Worm (Caenorhabditis elegans): Measurements from ENCODE around the gene Y73B6BL.12.

- TF ChIP-seq tbx-37 (GFP tag; conservative IDR thresholded peaks at IDR 0.05) = no peak
- no peak for TF ChIP-seq hmbx-1 (tag; optimal IDR thresholded peaks at IDR 0.05)
- TF ChIP-seq tra-4 (tag; optimal IDR thresholded peaks at IDR 0.05) = no peak
- TF ChIP-seq flt-1 (GFP tag; IDR thresholded peaks at IDR 0.05) = no peak
- no peak for TF ChIP-seq ama-1 (optimal IDR thresholded peaks at IDR 0.05)
- TF ChIP-seq pes-1 (GFP tag; IDR thresholded peaks at IDR 0.05) = no peak
- no peak for TF ChIP-seq aly-1 (tag; optimal IDR thresholded peaks at IDR 0.05)
- TF ChIP-seq scrt-1 (GFP tag; IDR thresholded peaks at IDR 0.05) = no peak
- no peak for TF ChIP-seq F13C5.2 (tag; optimal IDR thresholded peaks at IDR 0.05)
- TF ChIP-seq ceh-13 (GFP tag; optimal IDR thresholded peaks at IDR 0.05) = no peak
- TF ChIP-seq ets-7 (tag; optimal IDR thresholded peaks at IDR 0.05) = no peak
These were observed 45.3 kb downstream of the Y73B6BL.12 start, which contains the start of gene srv-31 for ce11 chrIV:6271923-6272322.
